Worm (Caenorhabditis elegans): ENCODE results near the gene bra-1.

bra-1 gene

DNA sequence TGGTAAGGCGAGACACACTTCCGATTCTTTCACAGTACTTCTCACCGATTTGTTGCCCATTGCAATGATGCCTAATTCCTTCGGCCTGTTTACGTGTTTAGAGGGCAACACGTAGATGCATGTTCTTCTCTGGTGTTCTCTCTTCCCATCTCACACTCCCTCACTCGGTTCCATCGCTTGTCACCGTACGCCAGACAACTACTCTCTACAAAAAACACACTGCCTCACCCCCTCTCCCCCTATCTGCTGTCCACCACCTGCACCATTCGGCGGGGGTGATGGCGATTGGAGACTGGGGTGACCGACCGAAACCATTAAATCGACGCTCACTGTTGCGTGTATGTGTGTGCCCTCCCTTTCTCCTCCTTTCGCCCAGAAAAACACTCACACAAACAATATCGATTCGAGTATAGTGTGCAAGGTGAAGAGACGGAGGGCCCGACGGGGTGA lies 14.3 kb upstream of the bra-1 start:
- peak; percentile 75 for TF ChIP-seq tab-1 (GFP tag; IDR thresholded peaks at IDR 0.05)
- peak; percentile 75 for TF ChIP-seq cog-1 (tag; optimal IDR thresholded peaks at IDR 0.05)
- peak; percentile 39; the same call in 1 of the 2 replicates for TF ChIP-seq T22C8.4 (GFP tag; IDR thresholded peaks at IDR 0.05)
- peak; percentile 62; the same call in 1 of the 2 replicates for TF ChIP-seq flt-1 (GFP tag; IDR thresholded peaks at IDR 0.05)
- TF ChIP-seq ztf-29 (GFP tag; IDR thresholded peaks at IDR 0.05), result no peak
- TF ChIP-seq ztf-23 (GFP tag; IDR thresholded peaks at IDR 0.05), result no peak
- TF ChIP-seq klf-2 (GFP tag; conservative IDR thresholded peaks at IDR 0.05), result no peak

DNA sequence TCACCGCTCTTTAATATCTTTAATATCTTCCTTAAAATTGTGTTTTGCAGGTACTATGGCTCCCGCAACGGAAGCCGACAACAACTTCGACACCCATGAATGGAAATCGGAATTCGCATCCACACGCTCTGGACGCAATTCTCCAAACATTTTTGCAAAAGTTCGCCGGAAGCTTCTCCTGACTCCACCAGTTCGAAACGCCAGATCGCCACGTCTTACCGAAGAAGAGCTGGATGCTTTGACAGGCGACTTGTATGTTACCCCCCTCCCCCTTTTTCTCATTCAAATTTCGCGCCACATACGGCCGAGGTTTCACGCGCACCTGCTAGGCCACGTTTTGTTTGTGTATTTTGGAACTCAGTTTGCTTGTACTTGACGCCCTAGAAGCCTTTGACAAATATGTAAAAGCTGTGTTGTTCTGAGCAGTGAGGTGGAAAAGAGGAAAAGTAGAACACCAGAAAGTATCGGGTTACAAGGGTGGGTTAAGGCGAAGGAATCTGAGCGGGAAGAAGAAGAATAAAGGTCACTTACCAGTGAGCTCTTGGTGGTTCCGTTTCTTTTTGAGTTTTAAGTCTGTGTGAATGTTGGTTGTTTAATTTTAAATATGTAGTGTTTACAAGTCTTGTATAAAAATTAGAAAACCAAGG lies 13.4 kb upstream of the bra-1 start, which contains the start of gene unc-84:
Gene unc-84, plus strand, starts transcription at position 51 of the 647 bp plus-strand sequence.
- 0 out of 2 replicates have a peak, but pooled peaks have one; percentile 39 for TF ChIP-seq tab-1 (GFP tag; IDR thresholded peaks at IDR 0.05)
- no peak for TF ChIP-seq cog-1 (tag; optimal IDR thresholded peaks at IDR 0.05)
- TF ChIP-seq flt-1 (GFP tag; IDR thresholded peaks at IDR 0.05), result peak; percentile 42; the same call in 1 of the 2 replicates

DNA sequence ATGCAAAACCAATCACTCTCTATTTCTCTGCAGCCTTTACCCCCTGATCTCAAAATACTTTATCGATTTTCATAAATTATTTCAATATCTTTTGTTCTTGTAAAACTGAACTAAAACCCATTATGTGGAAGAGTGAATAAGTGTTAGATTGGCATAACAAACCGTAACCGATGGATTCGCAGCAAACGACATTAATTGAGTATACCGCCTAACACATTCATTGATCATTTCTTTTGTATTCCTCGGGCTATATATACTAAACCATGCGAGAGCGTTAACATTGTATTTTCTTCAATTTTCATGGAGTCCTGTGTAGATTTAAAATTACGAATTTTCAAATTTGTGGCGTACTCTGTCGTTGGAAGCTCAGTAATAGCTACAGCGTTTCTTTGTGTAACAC lies 8.5 kb upstream of the bra-1 start, which contains the start of gene col-9:
Gene col-9, plus strand, starts transcription at position 301 of the 400 bp plus-strand sequence.
- TF ChIP-seq klf-2 (GFP tag; conservative IDR thresholded peaks at IDR 0.05) (no peak), flt-1 (GFP tag; IDR thresholded peaks at IDR 0.05) (no peak), tab-1 (GFP tag; IDR thresholded peaks at IDR 0.05) (no peak), cog-1 (tag; optimal IDR thresholded peaks at IDR 0.05) (no peak), ztf-29 (GFP tag; IDR thresholded peaks at IDR 0.05) (no peak), ref-1 (GFP tag; conservative IDR thresholded peaks at IDR 0.05) (no peak), ztf-23 (GFP tag; IDR thresholded peaks at IDR 0.05) (no peak), T22C8.4 (GFP tag; IDR thresholded peaks at IDR 0.05) (no peak), med-1 (GFP tag; optimal IDR thresholded peaks at IDR 0.05; ENCODE audit: insufficient read depth) (no peak)

DNA sequence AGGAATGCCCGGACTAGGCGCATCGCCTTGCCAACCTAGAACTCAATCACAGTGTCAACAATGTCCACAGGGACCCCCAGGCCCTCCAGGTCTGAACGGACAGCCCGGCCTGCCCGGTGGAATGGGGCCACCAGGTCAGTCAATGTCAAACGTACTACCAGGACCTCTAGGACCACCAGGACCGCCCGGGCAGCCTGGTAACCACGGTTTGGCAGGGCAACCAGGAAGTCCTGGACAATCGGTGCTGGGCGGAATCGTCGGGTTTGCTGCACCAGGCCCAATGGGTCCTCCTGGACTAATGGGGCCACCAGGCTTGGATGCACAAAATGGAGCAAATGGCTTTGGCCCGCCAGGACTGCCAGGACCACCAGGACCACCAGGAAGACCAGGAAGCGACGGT lies 7.6 kb upstream of the bra-1 start:
- TF ChIP-seq tab-1 (GFP tag; IDR thresholded peaks at IDR 0.05), result no peak
- no peak for TF ChIP-seq med-1 (GFP tag; optimal IDR thresholded peaks at IDR 0.05; ENCODE audit: insufficient read depth)
- TF ChIP-seq ztf-29 (GFP tag; IDR thresholded peaks at IDR 0.05), result no peak
- no peak for TF ChIP-seq flt-1 (GFP tag; IDR thresholded peaks at IDR 0.05)
- no peak for TF ChIP-seq klf-2 (GFP tag; conservative IDR thresholded peaks at IDR 0.05)
- TF ChIP-seq cog-1 (tag; optimal IDR thresholded peaks at IDR 0.05), result no peak
- no peak for TF ChIP-seq T22C8.4 (GFP tag; IDR thresholded peaks at IDR 0.05)
- TF ChIP-seq ref-1 (GFP tag; conservative IDR thresholded peaks at IDR 0.05), result no peak
- TF ChIP-seq ztf-23 (GFP tag; IDR thresholded peaks at IDR 0.05), result no peak

DNA sequence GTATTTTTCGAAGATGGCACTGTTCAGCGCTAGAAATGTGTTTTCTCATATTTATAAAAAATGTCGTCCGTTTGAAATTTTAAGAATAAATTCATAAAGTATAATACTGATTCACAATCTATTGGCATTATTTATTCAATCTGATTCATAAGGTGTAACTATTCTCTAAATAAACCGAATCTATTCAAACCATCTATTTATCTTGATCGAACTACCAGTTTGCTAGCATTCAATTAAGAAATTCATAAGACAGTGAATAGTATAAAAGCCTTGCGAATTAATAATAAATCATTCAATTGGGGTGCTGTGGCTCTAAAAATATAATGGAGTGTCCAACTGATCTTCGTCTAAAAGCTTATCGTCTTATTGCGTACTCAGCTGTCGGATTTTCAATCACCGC lies 7.1 kb upstream of the bra-1 start, which contains the start of gene col-44:
Gene col-44, plus strand, starts transcription at position 301 of the 400 bp plus-strand sequence.
- TF ChIP-seq tab-1 (GFP tag; IDR thresholded peaks at IDR 0.05) (no peak), ref-1 (GFP tag; conservative IDR thresholded peaks at IDR 0.05) (no peak)

DNA sequence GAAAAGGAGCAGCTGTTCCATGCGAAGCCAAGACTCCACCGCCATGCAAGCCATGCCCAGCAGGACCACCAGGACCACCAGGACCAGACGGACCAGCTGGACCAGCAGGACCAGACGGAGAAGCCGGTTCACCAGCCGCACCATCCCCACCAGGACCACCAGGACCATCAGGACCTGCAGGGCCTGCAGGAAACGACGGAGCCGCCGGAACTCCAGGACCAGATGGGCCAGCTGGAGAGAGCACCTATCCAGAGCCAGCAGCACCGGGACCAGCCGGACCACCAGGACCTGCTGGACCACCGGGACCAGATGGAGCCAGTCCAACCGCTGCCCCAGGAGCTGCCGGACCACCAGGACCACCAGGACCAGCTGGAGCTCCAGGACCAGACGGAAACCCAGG lies 6.3 kb upstream of the bra-1 start:
- TF ChIP-seq cog-1 (tag; optimal IDR thresholded peaks at IDR 0.05) (no peak), ztf-23 (GFP tag; IDR thresholded peaks at IDR 0.05) (no peak), flt-1 (GFP tag; IDR thresholded peaks at IDR 0.05) (no peak), tab-1 (GFP tag; IDR thresholded peaks at IDR 0.05) (no peak), med-1 (GFP tag; optimal IDR thresholded peaks at IDR 0.05; ENCODE audit: insufficient read depth) (no peak), klf-2 (GFP tag; conservative IDR thresholded peaks at IDR 0.05) (no peak), ztf-29 (GFP tag; IDR thresholded peaks at IDR 0.05) (no peak), ref-1 (GFP tag; conservative IDR thresholded peaks at IDR 0.05) (no peak), T22C8.4 (GFP tag; IDR thresholded peaks at IDR 0.05) (no peak)

DNA sequence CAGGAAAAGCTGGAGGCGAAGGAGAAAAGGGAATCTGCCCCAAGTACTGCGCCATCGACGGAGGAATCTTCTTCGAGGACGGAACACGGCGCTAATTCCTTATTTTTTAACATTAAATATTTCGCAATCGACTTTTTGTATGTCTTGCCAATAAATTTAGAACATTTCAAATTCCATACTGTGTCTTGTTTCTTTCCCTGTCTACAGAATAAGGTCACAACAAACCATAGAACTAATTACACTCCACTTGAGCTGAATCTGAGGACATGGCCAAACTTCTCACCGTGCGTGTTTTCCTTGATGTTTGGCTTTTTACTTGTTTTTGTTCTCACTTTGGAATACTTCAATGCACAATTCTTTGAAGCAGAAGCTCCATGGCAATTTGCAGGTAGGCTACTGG lies 5.9 kb upstream of the bra-1 start, which contains the start of gene F54B11.4:
Gene F54B11.4, plus strand, starts transcription at position 301 of the 400 bp plus-strand sequence.
- no peak for TF ChIP-seq cog-1 (tag; optimal IDR thresholded peaks at IDR 0.05)
- no peak for TF ChIP-seq ref-1 (GFP tag; conservative IDR thresholded peaks at IDR 0.05)
- no peak for TF ChIP-seq ztf-23 (GFP tag; IDR thresholded peaks at IDR 0.05)
- TF ChIP-seq flt-1 (GFP tag; IDR thresholded peaks at IDR 0.05), result no peak
- no peak for TF ChIP-seq T22C8.4 (GFP tag; IDR thresholded peaks at IDR 0.05)
- TF ChIP-seq med-1 (GFP tag; optimal IDR thresholded peaks at IDR 0.05; ENCODE audit: insufficient read depth), result no peak
- TF ChIP-seq ztf-29 (GFP tag; IDR thresholded peaks at IDR 0.05), result no peak
- no peak for TF ChIP-seq tab-1 (GFP tag; IDR thresholded peaks at IDR 0.05)
- TF ChIP-seq klf-2 (GFP tag; conservative IDR thresholded peaks at IDR 0.05), result no peak

DNA sequence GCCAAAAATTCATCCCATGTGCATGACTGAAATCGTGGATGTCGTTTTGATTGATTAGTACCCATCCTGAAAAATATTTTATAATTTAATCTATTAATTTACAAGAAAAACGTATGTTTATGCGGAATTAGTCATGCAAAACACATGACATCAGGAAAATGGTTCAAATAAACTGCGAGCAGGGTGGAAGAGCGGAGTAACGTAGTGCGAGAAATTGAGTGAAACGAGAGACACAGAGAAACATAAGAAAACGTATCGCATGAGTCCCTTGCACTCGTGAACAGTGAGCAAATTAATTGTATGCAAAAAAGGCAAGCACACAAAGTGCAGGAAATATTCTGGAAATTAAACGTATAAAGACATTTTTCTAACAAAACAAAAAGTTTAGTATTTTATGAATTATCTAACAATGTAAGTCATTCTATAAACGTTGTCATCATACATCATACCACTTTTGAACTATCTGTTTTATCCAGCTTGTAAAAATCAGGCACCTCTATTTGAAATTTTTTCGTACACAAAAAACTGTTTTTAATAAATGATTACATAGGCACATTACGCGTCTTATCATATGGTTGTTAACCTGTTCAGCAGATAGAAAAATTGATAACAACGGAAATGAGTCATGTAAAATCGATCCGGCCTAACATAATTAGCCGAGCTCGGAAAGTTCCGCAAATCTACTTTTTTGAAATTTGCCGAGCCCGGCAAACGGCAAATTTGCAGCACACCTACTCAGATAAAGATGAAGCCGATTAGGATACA lies 2.1 kb upstream of the bra-1 start, which contains the start of gene F54B11.5:
Gene F54B11.5, minus strand, starts transcription at position 66 of the 765 bp plus-strand sequence.
- 0 out of 2 replicates have a peak, but pooled peaks have one; percentile 9 for TF ChIP-seq flt-1 (GFP tag; IDR thresholded peaks at IDR 0.05)
- TF ChIP-seq cog-1 (tag; optimal IDR thresholded peaks at IDR 0.05), result peak; percentile 30
- TF ChIP-seq klf-2 (GFP tag; conservative IDR thresholded peaks at IDR 0.05), result no peak

DNA sequence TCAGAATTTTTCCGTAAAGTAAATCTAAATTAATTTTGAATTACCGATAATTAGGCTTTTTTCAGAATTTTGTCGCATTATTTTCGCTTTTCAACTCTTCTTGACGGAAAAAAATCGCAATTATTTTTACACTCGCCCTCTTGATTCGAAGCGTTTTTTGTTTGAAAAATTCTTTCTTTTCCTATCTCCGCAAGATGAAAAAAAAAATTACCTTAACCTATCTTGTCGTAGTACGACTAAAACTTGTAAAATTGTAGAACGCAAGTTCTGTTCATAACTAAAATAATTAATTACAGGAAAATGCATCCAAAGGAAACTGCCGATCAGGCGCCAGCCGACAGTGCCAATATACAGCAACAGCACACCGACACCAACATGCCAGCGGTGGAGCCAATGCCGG lies 1.9 kb downstream of the bra-1 start, which contains the start of gene F54B11.7:
Gene F54B11.7, plus strand, starts transcription at position 301 of the 400 bp plus-strand sequence.
- no peak for TF ChIP-seq ztf-23 (GFP tag; IDR thresholded peaks at IDR 0.05)

DNA sequence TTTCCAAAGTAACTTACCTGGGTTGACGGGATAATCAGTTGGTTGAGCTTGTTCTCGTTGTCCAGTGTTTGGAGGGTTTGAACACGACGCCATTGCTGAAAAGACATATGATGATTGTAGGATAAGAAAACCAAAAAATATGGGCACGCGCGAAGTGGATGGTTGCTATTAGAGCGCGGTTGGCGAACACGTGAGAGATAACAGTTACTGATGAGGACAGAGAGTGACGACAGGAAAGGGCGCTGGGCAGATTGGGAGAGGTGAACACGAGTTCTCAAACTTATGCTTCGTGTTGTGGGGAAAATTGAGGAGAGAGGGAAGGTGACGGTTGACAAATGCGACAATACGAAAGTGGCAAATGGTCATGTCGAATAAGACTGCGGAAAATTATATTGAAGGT lies 5.6 kb downstream of the bra-1 start, which contains the start of gene F54B11.8:
Gene F54B11.8, minus strand, starts transcription at position 101 of the 400 bp plus-strand sequence.
- TF ChIP-seq klf-2 (GFP tag; conservative IDR thresholded peaks at IDR 0.05), result no peak
- TF ChIP-seq ztf-29 (GFP tag; IDR thresholded peaks at IDR 0.05), result no peak
- TF ChIP-seq T22C8.4 (GFP tag; IDR thresholded peaks at IDR 0.05), result no peak
- no peak for TF ChIP-seq ztf-23 (GFP tag; IDR thresholded peaks at IDR 0.05)
- no peak for TF ChIP-seq tab-1 (GFP tag; IDR thresholded peaks at IDR 0.05)
- TF ChIP-seq med-1 (GFP tag; optimal IDR thresholded peaks at IDR 0.05; ENCODE audit: insufficient read depth), result no peak
- TF ChIP-seq ref-1 (GFP tag; conservative IDR thresholded peaks at IDR 0.05), result no peak
- TF ChIP-seq cog-1 (tag; optimal IDR thresholded peaks at IDR 0.05), result no peak
- no peak for TF ChIP-seq flt-1 (GFP tag; IDR thresholded peaks at IDR 0.05)

Data from whole organism, midembryonic.